Fruit fly (Drosophila melanogaster) whole organism, wandering third instar larva: ENCODE measurements around the gene CG12078.

Experiments used
- CG32264 ChIP-seq: fragments of 200-800 bp; sonication (Bioruptor generic); optimal IDR thresholded peaks from 2 replicates; lab custom pipeline; 2016; ENCODE audit warnings: missing biosample characterization, missing genetic modification characterization
- CG9705 ChIP-seq: fragments of 200-800 bp; sonication (Bioruptor generic); optimal IDR thresholded peaks from 2 replicates; lab custom pipeline; 2018; ENCODE audit warnings: missing biosample characterization, mild to moderate bottlenecking, missing genetic modification characterization
- Dif ChIP-seq: fragments of 200-275, 200-300 bp; sonication (Bioruptor generic); optimal IDR thresholded peaks from 2 replicates; lab custom pipeline; 2018; ENCODE audit warnings: missing biosample characterization, missing genetic modification characterization; ENCODE audit not compliant: partially characterized antibody
- GATAd ChIP-seq: sonication (Bioruptor generic); optimal IDR thresholded peaks from 2 replicates; lab custom pipeline; 2016; ENCODE audit warnings: missing biosample characterization, missing genetic modification characterization
- HLH106 ChIP-seq: fragments of 200-800 bp; optimal IDR thresholded peaks from 3 replicates; lab custom pipeline; 2019; ENCODE audit warnings: missing biosample characterization, mild to moderate bottlenecking, missing genetic modification characterization, moderate library complexity
- Hnf4 ChIP-seq: fragments of 200-800 bp; sonication (Bioruptor generic); optimal IDR thresholded peaks from 2 replicates; lab custom pipeline; 2016; ENCODE audit warnings: missing biosample characterization, mild to moderate bottlenecking, missing genetic modification characterization
- Hr83 ChIP-seq: fragments of 200-300 bp; sonication (Bioruptor generic); optimal IDR thresholded peaks from 2 replicates; lab custom pipeline; 2016; ENCODE audit warnings: missing biosample characterization, mild to moderate bottlenecking, missing genetic modification characterization, moderate library complexity; ENCODE audit not compliant: poor library complexity, severe bottlenecking
- Jra ChIP-seq: sonication (Bioruptor generic); optimal IDR thresholded peaks from 2 replicates; lab custom pipeline; 2016; ENCODE audit warnings: missing biosample characterization, missing genetic modification characterization
- N ChIP-seq: fragments of >200 bp; optimal IDR thresholded peaks from 2 replicates; lab custom pipeline; 2018; ENCODE audit warnings: missing biosample characterization, missing external identifiers, missing genetic modification characterization
- OdsH ChIP-seq: fragments of 200-800 bp; sonication (Bioruptor generic); optimal IDR thresholded peaks from 2 replicates; lab custom pipeline; 2016; ENCODE audit warnings: missing biosample characterization, mild to moderate bottlenecking, missing genetic modification characterization
- Rel ChIP-seq, 2 experiments: fragments of 200-800 bp; sonication (Bioruptor generic) in 1 of 2; optimal IDR thresholded peaks; 2 replicates in 1 of 2; 3 replicates in 1 of 2; lab custom pipeline; 2016 to 2019; ENCODE audit warnings: mild to moderate bottlenecking in 2 of 2, missing biosample characterization in 2 of 2, missing genetic modification characterization in 2 of 2, moderate library complexity in 1 of 2
- Sp1 ChIP-seq: fragments of 200-800 bp; sonication (Bioruptor generic); optimal IDR thresholded peaks from 3 replicates; lab custom pipeline; 2019; ENCODE audit warnings: missing biosample characterization, mild to moderate bottlenecking, missing genetic modification characterization, moderate library complexity
- Vsx2 ChIP-seq: fragments of 200-300, 225-300 bp; sonication (Bioruptor generic); optimal IDR thresholded peaks from 2 replicates; lab custom pipeline; 2018; ENCODE audit warnings: missing biosample characterization, missing genetic modification characterization; ENCODE audit not compliant: partially characterized antibody
- br ChIP-seq: fragments of 200-800 bp; sonication (Bioruptor generic); optimal IDR thresholded peaks from 2 replicates; lab custom pipeline; 2016; ENCODE audit warnings: missing biosample characterization, missing genetic modification characterization
- brk ChIP-seq: fragments of 200-800 bp; sonication (Bioruptor generic); optimal IDR thresholded peaks from 2 replicates; lab custom pipeline; 2016; ENCODE audit warnings: missing biosample characterization, mild to moderate bottlenecking, missing genetic modification characterization
- dl ChIP-seq, 2 experiments: fragments of 175-275, 200-275 bp in 1 of 2; fragments of 200-275 bp in 1 of 2; sonication (Bioruptor generic); optimal IDR thresholded peaks; lab custom pipeline; 2018; ENCODE audit warnings: mild to moderate bottlenecking in 2 of 2, missing biosample characterization in 2 of 2, missing genetic modification characterization in 2 of 2, moderate library complexity in 2 of 2; ENCODE audit not compliant: partially characterized antibody in 2 of 2, insufficient read depth in 1 of 2
- dmrt93B ChIP-seq: fragments of 200-800 bp; sonication (Bioruptor generic); optimal IDR thresholded peaks from 2 replicates; lab custom pipeline; 2018; ENCODE audit warnings: missing biosample characterization, mild to moderate bottlenecking, missing genetic modification characterization
- dsf ChIP-seq: sonication (Bioruptor generic); optimal IDR thresholded peaks from 2 replicates; lab custom pipeline; 2016; ENCODE audit warnings: missing biosample characterization, missing genetic modification characterization, borderline replicate concordance
- foxo ChIP-seq, 2 experiments: fragments of 200-800 bp; sonication (Bioruptor generic); optimal IDR thresholded peaks; 2 replicates in 1 of 2; 3 replicates in 1 of 2; lab custom pipeline; 2016 to 2017; ENCODE audit warnings: missing biosample characterization in 2 of 2, missing genetic modification characterization in 2 of 2
- h ChIP-seq: fragments of 200-800 bp; sonication (Bioruptor generic); optimal IDR thresholded peaks from 3 replicates; lab custom pipeline; 2016; ENCODE audit warnings: missing biosample characterization, mild to moderate bottlenecking, missing genetic modification characterization
- lola ChIP-seq: fragments of >200 bp; optimal IDR thresholded peaks from 2 replicates; lab custom pipeline; 2017; ENCODE audit warnings: missing biosample characterization, missing genetic modification characterization
- psq ChIP-seq: fragments of 200-800 bp; sonication (Bioruptor generic); optimal IDR thresholded peaks from 3 replicates; lab custom pipeline; 2017; ENCODE audit warnings: missing biosample characterization, mild to moderate bottlenecking, missing genetic modification characterization, moderate library complexity
- rgr ChIP-seq: fragments of 200-800 bp; sonication (Bioruptor generic); optimal IDR thresholded peaks from 3 replicates; lab custom pipeline; 2016; ENCODE audit warnings: missing biosample characterization, mild to moderate bottlenecking, missing genetic modification characterization
- sage ChIP-seq: fragments of 200-800 bp; sonication (Bioruptor generic); optimal IDR thresholded peaks from 2 replicates; lab custom pipeline; 2016; ENCODE audit warnings: missing biosample characterization, mild to moderate bottlenecking, missing genetic modification characterization
- sv ChIP-seq: fragments of 200-800 bp; sonication (Bioruptor generic); optimal IDR thresholded peaks from 3 replicates; lab custom pipeline; 2016; ENCODE audit warnings: missing biosample characterization, missing genetic modification characterization
- tai ChIP-seq: sonication (Bioruptor generic); optimal IDR thresholded peaks from 2 replicates; lab custom pipeline; 2016; ENCODE audit warnings: missing biosample characterization, missing genetic modification characterization
- usp ChIP-seq: fragments of >200 bp; optimal IDR thresholded peaks from 2 replicates; lab custom pipeline; 2017; ENCODE audit warnings: missing biosample characterization, missing genetic modification characterization

Gene CG12078

dm6 chr3L:3239033-3239752 lies 4.9 kb downstream of the CG12078 start, which contains the start of gene CG17746 (continued):
- TF ChIP-seq Vsx2 (GFP tag; lab: Kevin White, UChicago) (no peak), dmrt93B (GFP tag; lab: Kevin White, UChicago) (no peak), Hr83 (GFP tag; lab: Kevin White, UChicago) (peak; percentile 50)

dm6 chr3L:3236319-3236718 lies 7.8 kb downstream of the CG12078 start:
- TF ChIP-seq GATAd (GFP tag; lab: Kevin White, UChicago) = no peak
- TF ChIP-seq lola (GFP tag; lab: Kevin White, UChicago) = no peak
- no peak for TF ChIP-seq Sp1 (GFP tag; lab: Kevin White, UChicago)
- TF ChIP-seq Hr83 (GFP tag; lab: Kevin White, UChicago) = no peak
- no peak for TF ChIP-seq brk (GFP tag; lab: Kevin White, UChicago)
- no peak for TF ChIP-seq tai (GFP tag; lab: Kevin White, UChicago)
- no peak for TF ChIP-seq usp (GFP tag; lab: Kevin White, UChicago)
- TF ChIP-seq foxo (GFP tag; optimal IDR thresholded peaks at IDR 0.05; lab: Kevin White, UChicago) = no peak
- no peak for TF ChIP-seq Hnf4 (GFP tag; lab: Kevin White, UChicago)
- no peak for TF ChIP-seq br (GFP tag; lab: Kevin White, UChicago)
- TF ChIP-seq N = no peak
- TF ChIP-seq Vsx2 (GFP tag; lab: Kevin White, UChicago) = no peak
- no peak for TF ChIP-seq dl (GFP tag; optimal IDR thresholded peaks at IDR 0.05; lab: Kevin White, UChicago; ENCODE audit: insufficient read depth in 1 of 2, partially characterized antibody in 2 of 2)
- TF ChIP-seq psq (GFP tag; lab: Kevin White, UChicago) = no peak

- TF ChIP-seq lola (GFP tag; lab: Kevin White, UChicago) (no peak), N (peak; percentile 42), foxo (GFP tag; optimal IDR thresholded peaks at IDR 0.05; lab: Kevin White, UChicago) (no peak), sv (GFP tag; lab: Kevin White, UChicago) (no peak), Hnf4 (GFP tag; lab: Kevin White, UChicago) (no peak)
- TF ChIP-seq, all 38 proteins: peak for 1
Measured at dm6 chr3L:3226458-3226783, 17.7 kb downstream of the CG12078 start.

dm6 chr3L:3225769-3226457 lies 18.2 kb downstream of the CG12078 start:
- peak; percentile 66 for TF ChIP-seq psq (GFP tag; lab: Kevin White, UChicago)
- TF ChIP-seq br (GFP tag; lab: Kevin White, UChicago) = peak; percentile 35
- TF ChIP-seq foxo (GFP tag; optimal IDR thresholded peaks at IDR 0.05; lab: Kevin White, UChicago) = no peak
- no peak for TF ChIP-seq dsf (GFP tag; lab: Kevin White, UChicago)
- no peak for TF ChIP-seq sv (GFP tag; lab: Kevin White, UChicago)
- TF ChIP-seq HLH106 (tag; lab: Kevin White, UChicago) = no peak
- peak in 1 of 2 experiments; percentile 92 for TF ChIP-seq dl (GFP tag; optimal IDR thresholded peaks at IDR 0.05; lab: Kevin White, UChicago; ENCODE audit: insufficient read depth in 1 of 2, partially characterized antibody in 2 of 2)
- peak; percentile 99 for TF ChIP-seq Dif
- TF ChIP-seq usp (GFP tag; lab: Kevin White, UChicago) = no peak
- no peak for TF ChIP-seq sage (GFP tag; lab: Kevin White, UChicago)
- TF ChIP-seq Rel (GFP tag; optimal IDR thresholded peaks at IDR 0.05; lab: Kevin White, UChicago) = no peak
- no peak for TF ChIP-seq Rel (tag; optimal IDR thresholded peaks at IDR 0.05; lab: Kevin White, UChicago)
- TF ChIP-seq Sp1 (GFP tag; lab: Kevin White, UChicago) = peak; percentile 20
- TF ChIP-seq N = no peak
- peak; percentile 83 for TF ChIP-seq lola (GFP tag; lab: Kevin White, UChicago)
- no peak for TF ChIP-seq CG32264 (GFP tag; lab: Kevin White, UChicago)

- TF ChIP-seq OdsH (GFP tag; lab: Kevin White, UChicago) (no peak), foxo (GFP tag; optimal IDR thresholded peaks at IDR 0.05; lab: Kevin White, UChicago) (peak in 1 of 2 experiments; percentile 17), sage (GFP tag; lab: Kevin White, UChicago) (no peak), dmrt93B (GFP tag; lab: Kevin White, UChicago) (no peak), rgr (GFP tag; lab: Kevin White, UChicago) (peak; percentile 36), Rel (GFP tag; optimal IDR thresholded peaks at IDR 0.05; lab: Kevin White, UChicago) (no peak), Rel (tag; optimal IDR thresholded peaks at IDR 0.05; lab: Kevin White, UChicago) (peak; percentile 97), h (peak; percentile 13), Jra (GFP tag; lab: Kevin White, UChicago) (peak; percentile 27), Sp1 (GFP tag; lab: Kevin White, UChicago) (peak; percentile 6), br (GFP tag; lab: Kevin White, UChicago) (no peak), Vsx2 (GFP tag; lab: Kevin White, UChicago) (no peak), CG9705 (GFP tag; lab: Kevin White, UChicago) (no peak)
Measured at dm6 chr3L:3224740-3225719, 19.1 kb downstream of the CG12078 start, which contains the start of gene Larp4B. Gene Larp4B, plus strand, starts transcription at chr3L:3224838.
